Fruit fly (Drosophila melanogaster) whole organism, embryonic: ENCODE measurements around the gene CG9550.
A peak's percentile ranks its signal among the peaks of the same experiment; 100 is the strongest.

Experiments used
- B-H1 ChIP-seq: fragments of 200-800 bp; sonication (Bioruptor generic); IDR thresholded peaks from 3 replicates; pipeline ENCODE4 v1.3.6; 2022; ENCODE audit warnings: missing biosample characterization, missing genetic modification characterization
- CG1024 ChIP-seq: fragments of 200-800 bp; sonication (Bioruptor generic); IDR thresholded peaks from 2 replicates; pipeline ENCODE4 v1.3.6; 2022; ENCODE audit warnings: missing biosample characterization, missing genetic modification characterization
- CG10979 ChIP-seq: fragments of 200-800 bp; sonication (Bioruptor generic); optimal IDR thresholded peaks from 2 replicates; lab custom pipeline; 2018; ENCODE audit warnings: missing biosample characterization, mild to moderate bottlenecking, missing genetic modification characterization, moderate library complexity
- CG12769 ChIP-seq: fragments of 200-800 bp; sonication (Bioruptor generic); optimal IDR thresholded peaks from 2 replicates; lab custom pipeline; 2019; ENCODE audit warnings: missing biosample characterization, mild to moderate bottlenecking, missing genetic modification characterization, moderate library complexity
- CG12942 ChIP-seq: fragments of 200-800 bp; sonication (Bioruptor generic); optimal IDR thresholded peaks from 3 replicates; lab custom pipeline; 2016; ENCODE audit warnings: missing biosample characterization, missing genetic modification characterization
- CG14965 ChIP-seq: fragments of 200-800 bp; sonication (Bioruptor generic); optimal IDR thresholded peaks from 2 replicates; lab custom pipeline; 2016; ENCODE audit warnings: missing biosample characterization, missing genetic modification characterization, borderline replicate concordance
- CG15601 ChIP-seq: fragments of 200-800 bp; sonication (Bioruptor generic); optimal IDR thresholded peaks from 3 replicates; lab custom pipeline; 2019; ENCODE audit warnings: missing biosample characterization, mild to moderate bottlenecking, missing genetic modification characterization, moderate library complexity
- CG2199 ChIP-seq: fragments of 200-800 bp; sonication (Bioruptor generic); IDR thresholded peaks from 3 replicates; pipeline ENCODE4 v1.3.6; 2022; ENCODE audit warnings: missing biosample characterization, missing genetic modification characterization
- CG31365 ChIP-seq: fragments of 200-800 bp; sonication (Bioruptor generic); optimal IDR thresholded peaks from 2 replicates; lab custom pipeline; 2018; ENCODE audit warnings: missing biosample characterization, mild to moderate bottlenecking, missing genetic modification characterization
- CG4404 ChIP-seq: fragments of 200-800 bp; sonication (Bioruptor generic); IDR thresholded peaks from 2 replicates; pipeline ENCODE4 v1.3.6; 2022; ENCODE audit warnings: missing biosample characterization, missing genetic modification characterization
- CG4730 ChIP-seq: fragments of 200-800 bp; sonication (Bioruptor generic); IDR thresholded peaks from 2 replicates; pipeline ENCODE4 v1.3.6; 2022; ENCODE audit warnings: missing biosample characterization, missing genetic modification characterization
- CG4820 ChIP-seq: fragments of 200-800 bp; sonication (Bioruptor generic); optimal IDR thresholded peaks from 3 replicates; lab custom pipeline; 2016; ENCODE audit warnings: missing biosample characterization, missing genetic modification characterization
- CG4854 ChIP-seq: fragments of 200-800 bp; sonication (Bioruptor generic); optimal IDR thresholded peaks from 2 replicates; lab custom pipeline; 2016; ENCODE audit warnings: missing biosample characterization, missing genetic modification characterization, inconsistent platforms
- CG6272 ChIP-seq: fragments of 200-800 bp; sonication (Bioruptor generic); IDR thresholded peaks from 2 replicates; pipeline ENCODE4 v1.3.6; 2022; ENCODE audit warnings: missing biosample characterization, missing genetic modification characterization
- CG6689 ChIP-seq: fragments of 200-800 bp; sonication (Bioruptor generic); IDR thresholded peaks from 2 replicates; pipeline ENCODE4 v1.3.6; 2022; ENCODE audit warnings: missing biosample characterization, missing genetic modification characterization
- CG7928 ChIP-seq: fragments of 200-800 bp; sonication (Bioruptor generic); optimal IDR thresholded peaks from 2 replicates; lab custom pipeline; 2017; ENCODE audit warnings: missing biosample characterization, mild to moderate bottlenecking, missing genetic modification characterization
- CG7963 ChIP-seq: fragments of 200-800 bp; sonication (Bioruptor generic); IDR thresholded peaks from 3 replicates; pipeline ENCODE4 v1.3.6; 2022; ENCODE audit warnings: missing biosample characterization, missing genetic modification characterization; ENCODE audit not compliant: partially characterized antibody
- Dad ChIP-seq: fragments of 200-800 bp; sonication (Bioruptor generic); optimal IDR thresholded peaks from 3 replicates; lab custom pipeline; 2016; ENCODE audit warnings: missing biosample characterization, missing genetic modification characterization
- Dbx ChIP-seq: fragments of 200-800 bp; sonication (Bioruptor generic); IDR thresholded peaks from 3 replicates; pipeline ENCODE4 v1.3.6; 2022; ENCODE audit warnings: missing biosample characterization, missing genetic modification characterization
- Dref ChIP-seq: fragments of 200-800 bp; sonication (Bioruptor generic); IDR thresholded peaks from 2 replicates; pipeline ENCODE4 v1.3.6; 2022; ENCODE audit warnings: missing biosample characterization, missing genetic modification characterization
- Drgx ChIP-seq: fragments of 200-800 bp; sonication (Bioruptor generic); IDR thresholded peaks from 2 replicates; pipeline ENCODE4 v1.3.6; 2022; ENCODE audit warnings: missing biosample characterization, missing genetic modification characterization
- Gug ChIP-seq: fragments of 200-800 bp; sonication (Bioruptor generic); IDR thresholded peaks from 4 replicates; pipeline ENCODE4 v1.3.6; 2022; ENCODE audit warnings: missing biosample characterization, missing genetic modification characterization
- HHEX ChIP-seq: fragments of 200-800 bp; sonication (Bioruptor generic); optimal IDR thresholded peaks from 3 replicates; lab custom pipeline; 2017; ENCODE audit warnings: missing biosample characterization, mild to moderate bottlenecking, missing genetic modification characterization, missing genetic modification reagents
- HLH4C ChIP-seq: fragments of 200-800 bp; sonication (Bioruptor generic); IDR thresholded peaks from 3 replicates; pipeline ENCODE4 v1.3.6; 2022; ENCODE audit warnings: missing biosample characterization, missing genetic modification characterization; ENCODE audit not compliant: partially characterized antibody
- Hand ChIP-seq: fragments of 200-800 bp; sonication (Bioruptor generic); optimal IDR thresholded peaks from 2 replicates; lab custom pipeline; 2017; ENCODE audit warnings: mild to moderate bottlenecking, missing biosample characterization, missing genetic modification reagents, missing genetic modification characterization
- HmgZ ChIP-seq: fragments of 200-800 bp; sonication (Bioruptor generic); optimal IDR thresholded peaks from 2 replicates; lab custom pipeline; 2018; ENCODE audit warnings: missing biosample characterization, mild to moderate bottlenecking, missing genetic modification characterization
- Nf-YC ChIP-seq: fragments of 200-800 bp; optimal IDR thresholded peaks from 3 replicates; lab custom pipeline; 2019; ENCODE audit warnings: missing biosample characterization, mild to moderate bottlenecking, missing genetic modification characterization, moderate library complexity
- Ravus ChIP-seq: fragments of 200-800 bp; sonication (Bioruptor generic); IDR thresholded peaks from 2 replicates; pipeline ENCODE4 v1.3.6; 2022; ENCODE audit warnings: missing biosample characterization, missing genetic modification characterization
- Six4 ChIP-seq: fragments of 200-800 bp; sonication (Bioruptor generic); optimal IDR thresholded peaks from 2 replicates; lab custom pipeline; 2016; ENCODE audit warnings: missing biosample characterization, missing genetic modification characterization
- Sox100B ChIP-seq: fragments of 200-800 bp; sonication (Bioruptor generic); optimal IDR thresholded peaks from 3 replicates; lab custom pipeline; 2018; ENCODE audit warnings: missing biosample characterization, mild to moderate bottlenecking, missing genetic modification characterization
- Tbp ChIP-seq: fragments of >200 bp; optimal IDR thresholded peaks from 2 replicates; lab custom pipeline; 2018; ENCODE audit warnings: missing biosample characterization, missing genetic modification characterization
- Trl ChIP-seq, 3 experiments: fragments of >200 bp in 2 of 3; fragments of 200-800 bp in 1 of 3; sonication (Bioruptor generic) in 1 of 3; optimal IDR thresholded peaks; 2 replicates in 1 of 3; 3 replicates in 2 of 3; lab custom pipeline; 2016 to 2017; ENCODE audit warnings: missing biosample characterization in 1 of 3, missing genetic modification characterization in 1 of 3
- ab ChIP-seq: fragments of 200-800 bp; sonication (Bioruptor generic); optimal IDR thresholded peaks from 2 replicates; lab custom pipeline; 2016; ENCODE audit warnings: missing biosample characterization, missing genetic modification characterization
- ara ChIP-seq: fragments of 200-800 bp; sonication (Bioruptor generic); IDR thresholded peaks from 2 replicates; pipeline ENCODE4 v1.3.6; 2022; ENCODE audit warnings: missing biosample characterization, missing genetic modification characterization
- btn ChIP-seq: fragments of 200-800 bp; sonication (Bioruptor generic); optimal IDR thresholded peaks from 2 replicates; lab custom pipeline; 2016; ENCODE audit warnings: missing biosample characterization, missing genetic modification characterization
- cato ChIP-seq: fragments of 200-800 bp; sonication (Bioruptor generic); optimal IDR thresholded peaks from 2 replicates; lab custom pipeline; 2016; ENCODE audit warnings: missing biosample characterization, missing genetic modification characterization, borderline replicate concordance
- en ChIP-seq: fragments of 200-800 bp; sonication (Bioruptor generic); optimal IDR thresholded peaks from 2 replicates; lab custom pipeline; 2016; ENCODE audit warnings: missing biosample characterization, missing genetic modification characterization
- fd102C ChIP-seq: fragments of 200-800 bp; sonication (Bioruptor generic); optimal IDR thresholded peaks from 2 replicates; lab custom pipeline; 2018; ENCODE audit warnings: missing biosample characterization, mild to moderate bottlenecking, missing genetic modification characterization, moderate library complexity
- hth ChIP-seq: fragments of >200 bp; optimal IDR thresholded peaks from 2 replicates; lab custom pipeline; 2017; ENCODE audit warnings: inconsistent platforms
- lilli ChIP-seq: fragments of 200-800 bp; sonication (Bioruptor generic); optimal IDR thresholded peaks from 3 replicates; lab custom pipeline; 2016; ENCODE audit warnings: missing biosample characterization, missing genetic modification characterization
- nerfin-1 ChIP-seq: fragments of 200-800 bp; sonication (Bioruptor generic); optimal IDR thresholded peaks from 3 replicates; lab custom pipeline; 2019; ENCODE audit warnings: missing biosample characterization, mild to moderate bottlenecking, missing genetic modification characterization, moderate library complexity
- nom ChIP-seq: fragments of 200-800 bp; sonication (Bioruptor generic); optimal IDR thresholded peaks from 2 replicates; lab custom pipeline; 2017; ENCODE audit warnings: missing biosample characterization, missing genetic modification characterization, mild to moderate bottlenecking, moderate library complexity, missing genetic modification reagents
- onecut ChIP-seq: fragments of 200-800 bp; sonication (Bioruptor generic); IDR thresholded peaks from 2 replicates; pipeline ENCODE4 v1.3.6; 2022; ENCODE audit warnings: missing biosample characterization, missing genetic modification characterization
- phol ChIP-seq: fragments of 200-800 bp; sonication (Bioruptor generic); optimal IDR thresholded peaks from 3 replicates; lab custom pipeline; 2018; ENCODE audit warnings: missing biosample characterization, mild to moderate bottlenecking, missing genetic modification characterization, moderate library complexity
- slp2 ChIP-seq: fragments of 200-800 bp; sonication (Bioruptor generic); optimal IDR thresholded peaks from 2 replicates; lab custom pipeline; 2016; ENCODE audit warnings: missing biosample characterization, missing genetic modification characterization
- so ChIP-seq: fragments of 200-800 bp; sonication (Bioruptor generic); IDR thresholded peaks from 3 replicates; pipeline ENCODE4 v1.3.6; 2022; ENCODE audit warnings: missing biosample characterization, missing genetic modification characterization
- sr ChIP-seq: fragments of 200-800 bp; sonication (Bioruptor generic); IDR thresholded peaks from 3 replicates; pipeline ENCODE4 v1.3.6; 2022; ENCODE audit warnings: missing biosample characterization, missing genetic modification characterization
- vfl ChIP-seq: fragments of 200-800 bp; sonication (Bioruptor generic); optimal IDR thresholded peaks from 2 replicates; lab custom pipeline; 2016; ENCODE audit warnings: missing biosample characterization, missing genetic modification characterization
- wor ChIP-seq: fragments of 200-800 bp; sonication (Bioruptor generic); IDR thresholded peaks from 2 replicates; pipeline ENCODE4 v1.3.6; 2022; ENCODE audit warnings: missing biosample characterization, missing genetic modification characterization
- z ChIP-seq: fragments of 200-800 bp; sonication (Bioruptor generic); IDR thresholded peaks from 3 replicates; pipeline ENCODE4 v1.3.6; 2022; ENCODE audit warnings: missing biosample characterization, missing genetic modification characterization

The CG9550 gene

DNA sequence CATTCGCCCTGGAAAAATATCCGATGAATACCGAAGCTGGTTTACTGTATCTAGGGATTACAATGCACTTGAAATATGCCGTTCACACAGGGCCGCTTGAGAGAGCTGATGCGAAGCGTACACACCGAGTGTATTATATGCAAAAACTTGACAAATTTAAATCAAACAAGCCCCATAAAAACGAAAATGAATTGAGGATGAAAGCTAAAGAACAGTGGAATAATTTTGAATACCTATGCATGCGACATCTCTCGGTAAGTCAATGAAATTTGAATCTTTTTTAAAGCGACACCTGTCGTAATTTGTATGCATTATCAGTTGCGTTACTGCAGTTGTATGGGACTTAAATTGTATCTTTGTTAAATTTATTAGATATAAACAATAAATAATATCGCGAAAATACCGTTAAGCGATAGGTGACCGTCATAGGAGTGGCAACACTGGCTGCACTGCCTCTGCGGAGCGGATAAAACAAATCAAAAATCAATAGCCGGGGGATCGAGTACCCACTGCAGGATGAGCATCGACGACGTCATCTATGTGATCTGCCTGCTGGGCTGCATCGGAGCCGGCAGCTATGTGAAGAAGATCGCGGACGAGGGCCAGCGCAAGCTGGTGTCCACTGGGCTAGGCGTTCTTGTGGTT lies 40.8 kb upstream of the CG9550 start, which contains the start of gene frj (continued):
- TF ChIP-seq CG7963 (GFP tag; lab: Robert Waterston, UW) (no peak), HHEX (no peak), CG4820 (GFP tag; lab: Kevin White, UChicago) (peak; percentile 49), wor (no peak), nerfin-1 (peak; percentile 71), CG2199 (GFP tag; lab: Robert Waterston, UW) (no peak), Tbp (no peak), HmgZ (tag; lab: Kevin White, UChicago) (peak; percentile 49), Gug (peak; percentile 74; the same call in 3 of the 4 replicates), onecut (GFP tag; lab: Robert Waterston, UW) (peak; percentile 66), CG4404 (peak; percentile 49; the same call in 1 of the 2 replicates), CG14965 (GFP tag; lab: Kevin White, UChicago) (no peak), CG31365 (tag; lab: Kevin White, UChicago) (no peak), HLH4C (GFP tag; lab: Robert Waterston, UW) (0 out of 3 replicates have a peak, but pooled peaks have one; percentile 45), so (GFP tag; lab: Robert Waterston, UW) (no peak), phol (tag; lab: Kevin White, UChicago) (peak; percentile 80), Drgx (peak; percentile 36; the same call in 1 of the 2 replicates), CG6689 (peak; percentile 51), vfl (GFP tag; lab: Kevin White, UChicago) (no peak), Dbx (peak; percentile 59; the same call in 2 of the 3 replicates), fd102C (GFP tag; lab: Kevin White, UChicago) (no peak), z (GFP tag; lab: Robert Waterston, UW) (0 out of 3 replicates have a peak, but pooled peaks have one; percentile 38), nom (GFP tag; lab: Kevin White, UChicago) (no peak), Six4 (peak; percentile 32), Nf-YC (tag; lab: Kevin White, UChicago) (peak; percentile 62), CG12769 (tag; lab: Kevin White, UChicago) (peak; percentile 57), CG10979 (tag; lab: Kevin White, UChicago) (peak; percentile 48), hth (lab: Kevin White, UChicago) (no peak), Ravus (GFP tag; lab: Robert Waterston, UW) (no peak), sr (GFP tag; lab: Robert Waterston, UW) (0 out of 3 replicates have a peak, but pooled peaks have one; percentile 12), CG12942 (GFP tag; lab: Kevin White, UChicago) (peak; percentile 70), B-H1 (peak; percentile 39; the same call in 1 of the 3 replicates), Dref (peak; percentile 51), CG1024 (peak; percentile 79), cato (GFP tag; lab: Kevin White, UChicago) (peak; percentile 61), ab (GFP tag; lab: Kevin White, UChicago) (peak; percentile 33), CG6272 (peak; percentile 52), CG4854 (GFP tag; lab: Kevin White, UChicago) (no peak), Sox100B (GFP tag; lab: Kevin White, UChicago) (no peak), btn (GFP tag; lab: Kevin White, UChicago) (no peak), slp2 (GFP tag; lab: Kevin White, UChicago) (peak; percentile 56), Dad (GFP tag; lab: Kevin White, UChicago) (peak; percentile 37), ara (GFP tag; lab: Robert Waterston, UW) (no peak), CG7928 (peak; percentile 54), Hand (GFP tag; lab: Kevin White, UChicago) (no peak), CG4730 (GFP tag; lab: Robert Waterston, UW) (peak; percentile 41; the same call in 1 of the 2 replicates), CG15601 (tag; lab: Kevin White, UChicago) (peak; percentile 46), en (no peak), lilli (GFP tag; lab: Kevin White, UChicago) (peak; percentile 70), Trl (optimal IDR thresholded peaks at IDR 0.05; lab: Kevin White, UChicago) (no peak), Trl (GFP tag; optimal IDR thresholded peaks at IDR 0.05; lab: Kevin White, UChicago) (peak; percentile 64)
